Fruit fly (Drosophila melanogaster) whole organism, embryonic: ENCODE measurements around the gene sisA.
A peak's percentile ranks its signal among the peaks of the same experiment; 100 is the strongest.

Source experiments
- Abd-B ChIP-seq: fragments of 200-800 bp; sonication (Bioruptor generic); optimal IDR thresholded peaks from 2 replicates; lab custom pipeline; 2018; ENCODE audit warnings: missing biosample characterization, mild to moderate bottlenecking, missing genetic modification characterization, moderate library complexity
- Antp ChIP-seq: fragments of 200-800 bp; sonication (Bioruptor generic); optimal IDR thresholded peaks from 3 replicates; lab custom pipeline; 2016; ENCODE audit warnings: missing biosample characterization, missing genetic modification characterization
- CG10147 ChIP-seq: fragments of 200-800 bp; sonication (Bioruptor generic); optimal IDR thresholded peaks from 2 replicates; lab custom pipeline; 2019; ENCODE audit warnings: missing biosample characterization, mild to moderate bottlenecking, missing genetic modification characterization, moderate library complexity
- CG10462 ChIP-seq: fragments of 200-800 bp; sonication (Bioruptor generic); optimal IDR thresholded peaks from 2 replicates; lab custom pipeline; 2016; ENCODE audit warnings: missing biosample characterization, missing genetic modification characterization
- CG10979 ChIP-seq: fragments of 200-800 bp; sonication (Bioruptor generic); optimal IDR thresholded peaks from 2 replicates; lab custom pipeline; 2018; ENCODE audit warnings: missing biosample characterization, mild to moderate bottlenecking, missing genetic modification characterization, moderate library complexity
- CG11093 ChIP-seq: fragments of 200-800 bp; sonication (Bioruptor generic); IDR thresholded peaks from 3 replicates; pipeline ENCODE4 v1.3.6; 2022; ENCODE audit warnings: missing biosample characterization, missing genetic modification characterization
- CG11398 ChIP-seq: fragments of 200-800 bp; sonication (Bioruptor generic); optimal IDR thresholded peaks from 2 replicates; lab custom pipeline; 2016; ENCODE audit warnings: missing biosample characterization, missing genetic modification characterization
- CG13775 ChIP-seq: fragments of 200-800 bp; sonication (Bioruptor generic); optimal IDR thresholded peaks from 3 replicates; lab custom pipeline; 2017; ENCODE audit warnings: missing biosample characterization, mild to moderate bottlenecking, missing genetic modification characterization
- CG1647 ChIP-seq: fragments of 200-800 bp; sonication (Bioruptor generic); optimal IDR thresholded peaks from 3 replicates; lab custom pipeline; 2016; ENCODE audit warnings: missing biosample characterization, missing genetic modification characterization
- CG18619 ChIP-seq: fragments of 200-800 bp; sonication (Bioruptor generic); optimal IDR thresholded peaks from 3 replicates; lab custom pipeline; 2017; ENCODE audit warnings: missing biosample characterization, mild to moderate bottlenecking, missing genetic modification characterization
- CG2202 ChIP-seq: fragments of 200-800 bp; sonication (Bioruptor generic); optimal IDR thresholded peaks from 2 replicates; lab custom pipeline; 2018; ENCODE audit warnings: missing biosample characterization, mild to moderate bottlenecking, missing genetic modification characterization
- CG30403 ChIP-seq: fragments of 200-800 bp; sonication (Bioruptor generic); optimal IDR thresholded peaks from 3 replicates; lab custom pipeline; 2016; ENCODE audit warnings: missing biosample characterization, missing genetic modification characterization
- CG31441 ChIP-seq: fragments of 200-800 bp; sonication (Bioruptor generic); IDR thresholded peaks from 2 replicates; pipeline ENCODE4 v1.3.6; 2022; ENCODE audit warnings: missing biosample characterization, missing genetic modification characterization
- CG32767 ChIP-seq: fragments of 200-800 bp; sonication (Bioruptor generic); IDR thresholded peaks from 2 replicates; pipeline ENCODE4 v1.3.6; 2022; ENCODE audit warnings: missing biosample characterization, missing genetic modification characterization
- CG33557 ChIP-seq: fragments of 200-800 bp; sonication (Bioruptor generic); optimal IDR thresholded peaks from 2 replicates; lab custom pipeline; 2019; ENCODE audit warnings: missing biosample characterization, mild to moderate bottlenecking, missing genetic modification characterization, moderate library complexity
- CG34422 ChIP-seq: fragments of 200-800 bp; sonication (Bioruptor generic); IDR thresholded peaks from 3 replicates; pipeline ENCODE4 v1.3.6; 2022; ENCODE audit warnings: missing biosample characterization, missing genetic modification characterization
- CG43689 ChIP-seq: fragments of 200-800 bp; sonication (Bioruptor generic); IDR thresholded peaks from 2 replicates; pipeline ENCODE4 v1.3.6; 2022; ENCODE audit warnings: missing biosample characterization, missing genetic modification characterization
- CG4617 ChIP-seq: fragments of 200-800 bp; sonication (Bioruptor generic); optimal IDR thresholded peaks from 3 replicates; lab custom pipeline; 2016; ENCODE audit warnings: missing biosample characterization, missing genetic modification characterization, borderline replicate concordance
- CG6689 ChIP-seq: fragments of 200-800 bp; sonication (Bioruptor generic); IDR thresholded peaks from 2 replicates; pipeline ENCODE4 v1.3.6; 2022; ENCODE audit warnings: missing biosample characterization, missing genetic modification characterization
- CG7987 ChIP-seq: fragments of 200-800 bp; sonication (Bioruptor generic); optimal IDR thresholded peaks from 2 replicates; lab custom pipeline; 2018; ENCODE audit warnings: missing biosample characterization, mild to moderate bottlenecking, missing genetic modification characterization, moderate library complexity
- CG8281 ChIP-seq: fragments of 200-800 bp; sonication (Bioruptor generic); optimal IDR thresholded peaks from 2 replicates; lab custom pipeline; 2018; ENCODE audit warnings: missing biosample characterization, mild to moderate bottlenecking, missing genetic modification characterization, moderate library complexity
- CG8478 ChIP-seq: fragments of >200 bp; optimal IDR thresholded peaks from 2 replicates; lab custom pipeline; 2018
- Dip2 ChIP-seq: fragments of 200-800 bp; sonication (Bioruptor generic); IDR thresholded peaks from 2 replicates; pipeline ENCODE4 v1.3.6; 2022; ENCODE audit warnings: missing biosample characterization, missing genetic modification characterization
- Dll ChIP-seq: fragments of 200-800 bp; sonication (Bioruptor generic); IDR thresholded peaks from 4 replicates; pipeline ENCODE4 v1.3.6; 2022; ENCODE audit warnings: missing biosample characterization, missing genetic modification characterization; ENCODE audit not compliant: partially characterized antibody
- Hr39 ChIP-seq: fragments of >200 bp; optimal IDR thresholded peaks from 2 replicates; lab custom pipeline; 2017
- Hr78 ChIP-seq, 2 experiments: fragments of 200-800 bp in 1 of 2; fragments of >200 bp in 1 of 2; sonication (Bioruptor generic) in 1 of 2; optimal IDR thresholded peaks; 2 replicates each; lab custom pipeline; 2017 to 2019; ENCODE audit warnings: missing biosample characterization in 2 of 2, missing genetic modification characterization in 2 of 2, mild to moderate bottlenecking in 1 of 2, moderate library complexity in 1 of 2
- Lhr ChIP-seq: fragments of 200-800 bp; sonication (Bioruptor generic); optimal IDR thresholded peaks from 3 replicates; lab custom pipeline; 2017; ENCODE audit warnings: mild to moderate bottlenecking, missing biosample characterization, missing genetic modification reagents, missing genetic modification characterization
- Med ChIP-seq: fragments of 200-800 bp; sonication (Bioruptor generic); peaks from one replicate; lab custom pipeline; 2016; ENCODE audit warnings: missing biosample characterization, missing genetic modification characterization, mild to moderate bottlenecking, inconsistent platforms, moderate library complexity
- Mrtf ChIP-seq: fragments of 200-800 bp; sonication (Bioruptor generic); IDR thresholded peaks from 3 replicates; pipeline ENCODE4 v1.3.6; 2022; ENCODE audit warnings: missing biosample characterization, missing genetic modification characterization
- Myb ChIP-seq: fragments of 200-800 bp; sonication (Bioruptor generic); optimal IDR thresholded peaks from 2 replicates; lab custom pipeline; 2016; ENCODE audit warnings: missing biosample characterization, missing genetic modification characterization
- NC2β ChIP-seq: fragments of 200-800 bp; sonication (Bioruptor generic); optimal IDR thresholded peaks from 2 replicates; lab custom pipeline; 2016; ENCODE audit warnings: missing biosample characterization, missing genetic modification characterization
- Oaz ChIP-seq: fragments of 200-800 bp; sonication (Bioruptor generic); IDR thresholded peaks from 2 replicates; pipeline ENCODE4 v1.3.6; 2022; ENCODE audit warnings: missing biosample characterization, missing genetic modification characterization
- Rx ChIP-seq: fragments of 200-800 bp; sonication (Bioruptor generic); IDR thresholded peaks from 2 replicates; pipeline ENCODE4 v1.3.6; 2022; ENCODE audit warnings: missing biosample characterization, missing genetic modification characterization
- YL-1 ChIP-seq: fragments of 200-800 bp; sonication (Bioruptor generic); optimal IDR thresholded peaks from 3 replicates; lab custom pipeline; 2017; ENCODE audit warnings: missing biosample characterization, mild to moderate bottlenecking, missing genetic modification characterization
- aop ChIP-seq: fragments of 200-800 bp; sonication (Bioruptor generic); IDR thresholded peaks from 2 replicates; pipeline ENCODE4 v1.3.6; 2022; ENCODE audit warnings: missing biosample characterization, missing genetic modification characterization
- bbx ChIP-seq: fragments of 200-800 bp; sonication (Bioruptor generic); IDR thresholded peaks from 2 replicates; pipeline ENCODE4 v1.3.6; 2022; ENCODE audit warnings: missing biosample characterization, missing genetic modification characterization; ENCODE audit not compliant: partially characterized antibody
- chif ChIP-seq, 2 experiments: fragments of 200-800 bp; sonication (Bioruptor generic); optimal IDR thresholded peaks; 3 replicates each; lab custom pipeline; 2016; ENCODE audit warnings: missing biosample characterization in 2 of 2, missing genetic modification characterization in 2 of 2
- da ChIP-seq: fragments of 200-800 bp; sonication (Bioruptor generic); optimal IDR thresholded peaks from 2 replicates; lab custom pipeline; 2016; ENCODE audit warnings: missing biosample characterization, missing genetic modification characterization
- fd102C ChIP-seq: fragments of 200-800 bp; sonication (Bioruptor generic); optimal IDR thresholded peaks from 2 replicates; lab custom pipeline; 2018; ENCODE audit warnings: missing biosample characterization, mild to moderate bottlenecking, missing genetic modification characterization, moderate library complexity
- gsb-n ChIP-seq: fragments of 200-800 bp; sonication (Bioruptor generic); optimal IDR thresholded peaks from 3 replicates; lab custom pipeline; 2018; ENCODE audit warnings: missing biosample characterization, mild to moderate bottlenecking, missing genetic modification characterization
- ken ChIP-seq: fragments of 200-800 bp; sonication (Bioruptor generic); IDR thresholded peaks from 3 replicates; pipeline ENCODE4 v1.3.6; 2022; ENCODE audit warnings: missing biosample characterization, missing genetic modification characterization
- kni ChIP-seq: fragments of 200-800 bp; sonication (Bioruptor generic); optimal IDR thresholded peaks from 3 replicates; lab custom pipeline; 2017; ENCODE audit warnings: mild to moderate bottlenecking, missing biosample characterization, missing genetic modification reagents, missing genetic modification characterization
- lilli ChIP-seq: fragments of 200-800 bp; sonication (Bioruptor generic); optimal IDR thresholded peaks from 3 replicates; lab custom pipeline; 2016; ENCODE audit warnings: missing biosample characterization, missing genetic modification characterization
- mam ChIP-seq: fragments of 200-800 bp; sonication (Bioruptor generic); optimal IDR thresholded peaks from 3 replicates; lab custom pipeline; 2016; ENCODE audit warnings: missing biosample characterization, missing genetic modification characterization
- nmo ChIP-seq: fragments of 200-800 bp; sonication (Bioruptor generic); optimal IDR thresholded peaks from 2 replicates; lab custom pipeline; 2018; ENCODE audit warnings: missing biosample characterization, mild to moderate bottlenecking, missing genetic modification characterization, moderate library complexity
- nom ChIP-seq: fragments of 200-800 bp; sonication (Bioruptor generic); optimal IDR thresholded peaks from 2 replicates; lab custom pipeline; 2017; ENCODE audit warnings: missing biosample characterization, missing genetic modification characterization, mild to moderate bottlenecking, moderate library complexity, missing genetic modification reagents
- onecut ChIP-seq: fragments of 200-800 bp; sonication (Bioruptor generic); IDR thresholded peaks from 2 replicates; pipeline ENCODE4 v1.3.6; 2022; ENCODE audit warnings: missing biosample characterization, missing genetic modification characterization
- phol ChIP-seq: fragments of 200-800 bp; sonication (Bioruptor generic); optimal IDR thresholded peaks from 3 replicates; lab custom pipeline; 2018; ENCODE audit warnings: missing biosample characterization, mild to moderate bottlenecking, missing genetic modification characterization, moderate library complexity
- row ChIP-seq: fragments of 200-800 bp; sonication (Bioruptor generic); IDR thresholded peaks from 3 replicates; pipeline ENCODE4 v1.3.6; 2022; ENCODE audit warnings: missing biosample characterization, missing genetic modification characterization
- sens-2 ChIP-seq: fragments of 200-800 bp; sonication (Bioruptor generic); IDR thresholded peaks from 2 replicates; pipeline ENCODE4 v1.3.6; 2022; ENCODE audit warnings: missing biosample characterization, missing genetic modification characterization
- seq ChIP-seq: fragments of 200-800 bp; sonication (Bioruptor generic); IDR thresholded peaks from 2 replicates; pipeline ENCODE4 v1.3.6; 2022; ENCODE audit warnings: missing biosample characterization, missing genetic modification characterization
- sim ChIP-seq: fragments of 200-800 bp; sonication (Bioruptor generic); IDR thresholded peaks from 2 replicates; pipeline ENCODE4 v1.3.6; 2022; ENCODE audit warnings: missing biosample characterization, missing genetic modification characterization
- slp2 ChIP-seq: fragments of 200-800 bp; sonication (Bioruptor generic); optimal IDR thresholded peaks from 2 replicates; lab custom pipeline; 2016; ENCODE audit warnings: missing biosample characterization, missing genetic modification characterization

sisA gene

dm6 chrX:11349780-11350179 is 27.6 kb upstream of the sisA start, which contains the start of gene NdufV3 (continued):
- TF ChIP-seq kni (GFP tag; lab: Kevin White, UChicago) (no peak), row (GFP tag; lab: Robert Waterston, UW) (peak; percentile 41; the same call in 1 of the 3 replicates), aop (no peak), Hr78 (GFP tag; optimal IDR thresholded peaks at IDR 0.05; lab: Kevin White, UChicago) (no peak), CG8478 (lab: Kevin White, UChicago) (no peak), CG18619 (GFP tag; lab: Kevin White, UChicago) (no peak), Rx (GFP tag; lab: Robert Waterston, UW) (no peak), slp2 (GFP tag; lab: Kevin White, UChicago) (no peak), sim (GFP tag; lab: Robert Waterston, UW) (no peak), CG31441 (GFP tag; lab: Robert Waterston, UW) (no peak), CG7987 (GFP tag; lab: Kevin White, UChicago) (peak; percentile 64), CG10979 (tag; lab: Kevin White, UChicago) (no peak), CG6689 (0 out of 2 replicates have a peak, but pooled peaks have one; percentile 21), CG11398 (no peak), phol (tag; lab: Kevin White, UChicago) (peak; percentile 10), CG43689 (GFP tag; lab: Robert Waterston, UW) (no peak), Abd-B (GFP tag; lab: Kevin White, UChicago) (no peak), sens-2 (GFP tag; lab: Robert Waterston, UW) (no peak), nom (GFP tag; lab: Kevin White, UChicago) (no peak), CG1647 (no peak), gsb-n (tag; lab: Kevin White, UChicago) (no peak), Med (GFP tag; lab: Kevin White, UChicago) (peak; percentile 57), CG11093 (no peak), lilli (GFP tag; lab: Kevin White, UChicago) (no peak), CG32767 (no peak), mam (GFP tag; lab: Kevin White, UChicago) (peak; percentile 34), NC2β (no peak), YL-1 (GFP tag; lab: Kevin White, UChicago) (no peak), CG34422 (GFP tag; lab: Robert Waterston, UW) (no peak), CG2202 (tag; lab: Kevin White, UChicago) (no peak), ken (no peak; the same call in 2 of the 3 replicates), Mrtf (GFP tag; lab: Robert Waterston, UW) (no peak), CG33557 (GFP tag; lab: Kevin White, UChicago) (no peak), da (GFP tag; lab: Kevin White, UChicago) (no peak), chif (GFP tag; optimal IDR thresholded peaks at IDR 0.05; lab: Kevin White, UChicago) (no peak), Hr39 (lab: Kevin White, UChicago) (no peak), CG8281 (tag; lab: Kevin White, UChicago) (no peak), bbx (no peak), Lhr (GFP tag; lab: Kevin White, UChicago) (no peak), Myb (no peak), CG10462 (GFP tag; lab: Kevin White, UChicago) (no peak), seq (no peak), Dll (GFP tag; lab: Robert Waterston, UW) (no peak), CG30403 (GFP tag; lab: Kevin White, UChicago) (peak; percentile 12), CG13775 (GFP tag; lab: Kevin White, UChicago) (no peak), Antp (GFP tag; lab: Kevin White, UChicago) (no peak), CG4617 (GFP tag; lab: Kevin White, UChicago) (peak; percentile 8), Oaz (GFP tag; lab: Robert Waterston, UW) (no peak), CG10147 (GFP tag; lab: Kevin White, UChicago) (no peak), fd102C (GFP tag; lab: Kevin White, UChicago) (no peak), onecut (GFP tag; lab: Robert Waterston, UW) (no peak), Dip2 (no peak), nmo (GFP tag; lab: Kevin White, UChicago) (peak; percentile 11)
